Worm (Caenorhabditis elegans): ENCODE results near the gene ttr-59.

DNA sequence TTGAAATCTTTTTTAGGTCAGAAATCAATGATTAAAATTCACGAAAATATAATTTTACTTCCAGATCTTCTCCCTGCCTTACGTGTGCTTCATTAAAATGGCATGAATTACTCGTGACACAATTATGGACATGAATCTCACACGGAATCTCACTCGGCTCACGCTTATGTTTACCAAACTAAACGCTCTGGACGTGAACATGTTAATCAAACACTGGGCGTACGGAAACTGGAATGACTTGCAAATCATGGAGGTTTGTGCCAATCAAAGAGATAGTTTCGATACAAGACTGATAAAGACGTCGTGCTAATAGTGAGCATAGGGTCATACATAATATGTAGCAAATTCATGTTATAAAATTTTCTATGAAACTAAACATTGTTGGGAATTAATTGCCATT is 15.1 kb upstream of the ttr-59 start:
- TF ChIP-seq pqm-1 (tag; optimal IDR thresholded peaks at IDR 0.05) (peak; percentile 4), nhr-28 (tag; optimal IDR thresholded peaks at IDR 0.05) (no peak), ztf-11 (tag; optimal IDR thresholded peaks at IDR 0.05) (no peak)

Data from whole organism, L3 larva.